Fruit fly (Drosophila melanogaster): ENCODE results near the gene CG5888.

- TF ChIP-seq ttk (optimal IDR thresholded peaks at IDR 0.05) (no peak), insv (optimal IDR thresholded peaks at IDR 0.05) (no peak), h (optimal IDR thresholded peaks at IDR 0.05) (no peak), Myc (optimal IDR thresholded peaks at IDR 0.05) (no peak), psq (optimal IDR thresholded peaks at IDR 0.05) (no peak), Sin3A (optimal IDR thresholded peaks at IDR 0.05) (no peak)
These were observed 47.0 kb upstream of the CG5888 start for dm6 chr2L:16495193-16495780.
